Worm (Caenorhabditis elegans): ENCODE results near the gene B0334.4.

Gene B0334.4

DNA sequence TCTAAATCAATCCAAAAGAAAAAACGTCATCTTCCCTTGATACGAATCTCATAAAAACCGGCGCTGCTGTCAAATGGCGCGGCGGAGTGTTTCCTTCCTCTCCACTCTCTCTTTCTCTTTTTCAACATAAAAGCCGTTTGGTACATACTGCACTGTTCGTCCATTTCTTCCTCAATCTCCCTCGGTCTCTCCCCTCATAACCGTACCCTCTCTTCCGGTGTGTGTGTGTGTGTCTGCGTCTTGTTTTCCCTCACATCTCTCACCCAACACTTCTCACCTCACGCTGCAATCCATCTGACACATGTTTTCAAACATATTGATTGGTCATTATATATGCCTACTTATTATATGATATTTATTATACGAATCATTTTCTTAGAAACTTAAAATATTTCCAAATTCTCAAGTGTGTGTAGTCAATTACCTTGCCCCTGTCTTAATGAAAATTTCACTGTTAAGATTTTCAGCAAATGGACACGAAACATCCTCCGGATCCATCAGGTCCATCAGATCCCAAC, 31.0 kb upstream of the B0334.4 start, which contains the start of the genes aars-1 and rga-1 (continued):
- TF ChIP-seq nhr-21 (tag; optimal IDR thresholded peaks at IDR 0.05) (peak; percentile 48), mdl-1 (tag; optimal IDR thresholded peaks at IDR 0.05) (no peak), skn-1 (tag; optimal IDR thresholded peaks at IDR 0.05) (no peak), aly-2 (tag; optimal IDR thresholded peaks at IDR 0.05) (no peak), unc-55 (GFP tag; optimal IDR thresholded peaks at IDR 0.05) (peak; percentile 50), nhr-129 (tag; optimal IDR thresholded peaks at IDR 0.05) (peak; percentile 70), fos-1 (tag; optimal IDR thresholded peaks at IDR 0.05) (peak; percentile 68), nhr-12 (tag; optimal IDR thresholded peaks at IDR 0.05) (no peak), ceh-16 (tag; optimal IDR thresholded peaks at IDR 0.05) (no peak), sma-3 (GFP tag; optimal IDR thresholded peaks at IDR 0.05) (peak; percentile 40), nhr-10 (tag; optimal IDR thresholded peaks at IDR 0.05) (no peak), crh-2 (tag; optimal IDR thresholded peaks at IDR 0.05) (peak; percentile 39), snpc-4 (tag; optimal IDR thresholded peaks at IDR 0.05) (no peak)

ce11 chrII:11467541-11467940, 28.0 kb upstream of the B0334.4 start, which contains the start of gene klp-17:
Gene klp-17 (minus strand): TSS chrII:11467641.
- no peak for TF ChIP-seq mdl-1 (tag; optimal IDR thresholded peaks at IDR 0.05)
- no peak for TF ChIP-seq nhr-10 (tag; optimal IDR thresholded peaks at IDR 0.05)
- no peak for TF ChIP-seq aly-2 (tag; optimal IDR thresholded peaks at IDR 0.05)
- no peak for TF ChIP-seq crh-2 (tag; optimal IDR thresholded peaks at IDR 0.05)
- no peak for TF ChIP-seq snpc-4 (tag; optimal IDR thresholded peaks at IDR 0.05)
- no peak for TF ChIP-seq nhr-11 (tag; optimal IDR thresholded peaks at IDR 0.05)
- no peak for TF ChIP-seq alr-1 (tag; optimal IDR thresholded peaks at IDR 0.05)
- TF ChIP-seq ZK546.5 (tag; optimal IDR thresholded peaks at IDR 0.05), result no peak
- no peak for TF ChIP-seq F13H6.1 (tag; optimal IDR thresholded peaks at IDR 0.05)
- no peak for TF ChIP-seq nhr-77 (tag; optimal IDR thresholded peaks at IDR 0.05)
- TF ChIP-seq ama-1 (optimal IDR thresholded peaks at IDR 0.05), result no peak
- TF ChIP-seq fos-1 (tag; optimal IDR thresholded peaks at IDR 0.05), result no peak
- TF ChIP-seq blmp-1 (tag; optimal IDR thresholded peaks at IDR 0.05; ENCODE audit: insufficient read depth), result no peak
- TF ChIP-seq elt-3 (tag; optimal IDR thresholded peaks at IDR 0.05), result no peak
- TF ChIP-seq nhr-12 (tag; optimal IDR thresholded peaks at IDR 0.05), result no peak
- no peak for TF ChIP-seq ztf-11 (tag; optimal IDR thresholded peaks at IDR 0.05)
- TF ChIP-seq nhr-25 (tag; optimal IDR thresholded peaks at IDR 0.05), result no peak
- no peak for TF ChIP-seq R02D3.7 (tag; optimal IDR thresholded peaks at IDR 0.05)
- TF ChIP-seq nhr-6 (tag; optimal IDR thresholded peaks at IDR 0.05), result no peak
- TF ChIP-seq skn-1 (tag; optimal IDR thresholded peaks at IDR 0.05), result no peak

DNA sequence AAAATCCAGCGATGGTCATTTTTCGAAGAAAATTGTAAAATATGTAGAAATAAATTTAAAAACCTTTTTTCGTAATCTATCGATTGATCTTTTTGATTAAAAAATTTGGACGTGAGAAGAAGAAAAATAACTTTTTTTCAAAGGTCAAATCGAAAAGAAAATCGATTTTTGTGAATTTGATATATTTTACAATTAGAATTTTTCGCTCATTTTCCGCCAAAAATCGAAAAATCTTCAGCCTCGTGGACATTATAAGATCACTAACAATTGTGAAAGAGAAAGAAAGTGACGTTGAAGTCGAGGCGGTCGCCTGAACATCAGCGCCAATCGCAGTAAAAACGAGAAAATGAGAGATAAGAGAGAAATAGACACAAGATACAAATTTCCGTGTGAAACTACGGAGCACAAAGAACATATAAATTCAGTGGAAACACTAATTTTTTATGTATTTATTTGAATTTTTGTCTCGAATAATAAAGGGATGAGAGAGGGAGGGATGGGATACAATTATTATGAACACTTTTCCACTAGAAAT, 25.9 kb upstream of the B0334.4 start, which contains the start of gene cisd-1:
Gene cisd-1, minus strand, starts transcription at position 51 of the 535 bp plus-strand sequence.
- no peak for TF ChIP-seq ztf-4 (tag; optimal IDR thresholded peaks at IDR 0.05)
- TF ChIP-seq ZK546.5 (tag; optimal IDR thresholded peaks at IDR 0.05), result no peak
- TF ChIP-seq nhr-25 (tag; optimal IDR thresholded peaks at IDR 0.05), result no peak
- peak; percentile 58 for TF ChIP-seq fos-1 (tag; optimal IDR thresholded peaks at IDR 0.05)
- no peak for TF ChIP-seq zag-1 (tag; optimal IDR thresholded peaks at IDR 0.05)
- peak; percentile 40 for TF ChIP-seq crh-2 (tag; optimal IDR thresholded peaks at IDR 0.05)
- TF ChIP-seq snpc-4 (tag; optimal IDR thresholded peaks at IDR 0.05), result no peak
- TF ChIP-seq Y55F3AM.14 (GFP tag; optimal IDR thresholded peaks at IDR 0.05), result no peak
- TF ChIP-seq mab-5 (tag; optimal IDR thresholded peaks at IDR 0.05), result no peak
- peak in 1 of 2 experiments; percentile 14 for TF ChIP-seq lsy-2 (tag; optimal IDR thresholded peaks at IDR 0.05)
- no peak for TF ChIP-seq nhr-6 (tag; optimal IDR thresholded peaks at IDR 0.05)
- TF ChIP-seq skn-1 (tag; optimal IDR thresholded peaks at IDR 0.05), result no peak
- no peak for TF ChIP-seq nhr-10 (tag; optimal IDR thresholded peaks at IDR 0.05)
- no peak for TF ChIP-seq gmeb-1 (tag; optimal IDR thresholded peaks at IDR 0.05)
- no peak for TF ChIP-seq mdl-1 (tag; optimal IDR thresholded peaks at IDR 0.05)
- no peak for TF ChIP-seq unc-62 (GFP tag; optimal IDR thresholded peaks at IDR 0.05)
- TF ChIP-seq R02D3.7 (tag; optimal IDR thresholded peaks at IDR 0.05), result no peak
- TF ChIP-seq lin-39 (tag; optimal IDR thresholded peaks at IDR 0.05), result no peak
- peak; percentile 17 for TF ChIP-seq sma-9 (GFP tag; optimal IDR thresholded peaks at IDR 0.05)
- no peak for TF ChIP-seq sma-9 (tag; optimal IDR thresholded peaks at IDR 0.05)
- no peak for TF ChIP-seq elt-3 (tag; optimal IDR thresholded peaks at IDR 0.05)
- peak; percentile 21 for TF ChIP-seq C34F6.9 (tag; optimal IDR thresholded peaks at IDR 0.05)

DNA sequence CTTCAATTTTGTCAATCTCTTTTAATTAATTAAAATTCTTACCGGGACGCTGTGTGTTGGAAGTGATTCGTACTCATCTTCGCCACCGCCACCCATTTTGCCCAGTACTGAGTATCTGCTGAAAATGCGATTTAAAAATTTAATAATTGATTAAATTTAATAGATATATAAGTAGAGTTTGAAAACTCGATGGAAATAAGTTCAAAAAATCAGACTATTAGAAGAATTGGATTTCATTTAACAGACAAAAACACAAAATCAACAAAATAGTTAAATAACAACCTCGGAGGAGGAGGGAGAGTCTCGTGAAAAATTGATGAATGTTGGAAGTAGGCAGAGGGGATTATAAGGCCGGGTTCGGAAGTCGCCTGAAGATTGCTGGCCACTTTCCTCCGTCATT, 23.6 kb upstream of the B0334.4 start, which contains the start of gene mfn-1:
Gene mfn-1, minus strand, starts transcription at position 101 of the 400 bp plus-strand sequence.
- TF ChIP-seq ztf-4 (tag; optimal IDR thresholded peaks at IDR 0.05), result no peak
- TF ChIP-seq nhr-12 (tag; optimal IDR thresholded peaks at IDR 0.05), result no peak
- no peak for TF ChIP-seq nhr-25 (tag; optimal IDR thresholded peaks at IDR 0.05)
- no peak for TF ChIP-seq sma-9 (GFP tag; optimal IDR thresholded peaks at IDR 0.05)
- no peak for TF ChIP-seq sma-9 (tag; optimal IDR thresholded peaks at IDR 0.05)
- TF ChIP-seq sem-4 (tag; optimal IDR thresholded peaks at IDR 0.05), result no peak
- no peak for TF ChIP-seq aly-2 (tag; optimal IDR thresholded peaks at IDR 0.05)
- no peak for TF ChIP-seq F13H6.1 (tag; optimal IDR thresholded peaks at IDR 0.05)
- no peak for TF ChIP-seq lsy-2 (tag; optimal IDR thresholded peaks at IDR 0.05)
- no peak for TF ChIP-seq nhr-237 (tag; optimal IDR thresholded peaks at IDR 0.05)

Data from whole organism, L2 larva.